Fruit fly (Drosophila melanogaster): ENCODE measurements around the gene tant.

Gene tant

dm6 chr3L:6074975-6075692 lies 20.2 kb downstream of the tant start, which contains the start of the genes CG13295 and CG6610 (continued):
- TF ChIP-seq Sry-β (GFP tag; optimal IDR thresholded peaks at IDR 0.05) = peak; percentile 97
- TF ChIP-seq pum (GFP tag; optimal IDR thresholded peaks at IDR 0.05) = peak; percentile 40
- 0 out of 2 replicates have a peak, but pooled peaks have one; percentile 23 for TF ChIP-seq amos (GFP tag; IDR thresholded peaks at IDR 0.05; ENCODE audit: partially characterized antibody)
- TF ChIP-seq Fer3 (tag; optimal IDR thresholded peaks at IDR 0.05) = peak; percentile 66
- TF ChIP-seq CG16815 (GFP tag; optimal IDR thresholded peaks at IDR 0.05) = peak; percentile 42
- peak; percentile 65 for TF ChIP-seq Xbp1 (GFP tag; optimal IDR thresholded peaks at IDR 0.05)
- peak; percentile 60 for TF ChIP-seq CG11085 (GFP tag; IDR thresholded peaks at IDR 0.05)
- no peak for TF ChIP-seq dan (GFP tag; IDR thresholded peaks at IDR 0.05)
- TF ChIP-seq CG3847 (GFP tag; IDR thresholded peaks at IDR 0.05) = peak; percentile 71
- peak; percentile 65 for TF ChIP-seq CG32532 (GFP tag; IDR thresholded peaks at IDR 0.05)
- no peak for TF ChIP-seq CG17568 (GFP tag; optimal IDR thresholded peaks at IDR 0.05)
- peak; percentile 72 for TF ChIP-seq Rfx (GFP tag; IDR thresholded peaks at IDR 0.05)
- peak; percentile 26 for TF ChIP-seq Hmr (GFP tag; optimal IDR thresholded peaks at IDR 0.05)
- TF ChIP-seq lab (GFP tag; optimal IDR thresholded peaks at IDR 0.05) = peak; percentile 61
- peak; percentile 20 for TF ChIP-seq CG4617 (GFP tag; optimal IDR thresholded peaks at IDR 0.05; ENCODE audit: borderline replicate concordance)
- peak; percentile 71 for TF ChIP-seq CG12391 (tag; optimal IDR thresholded peaks at IDR 0.05)
- TF ChIP-seq Antp (GFP tag; optimal IDR thresholded peaks at IDR 0.05) = peak; percentile 21
- TF ChIP-seq Camta (GFP tag; optimal IDR thresholded peaks at IDR 0.05) = peak; percentile 30
- TF ChIP-seq ab (GFP tag; optimal IDR thresholded peaks at IDR 0.05) = no peak
- TF ChIP-seq H15 (GFP tag; IDR thresholded peaks at IDR 0.05) = peak; percentile 20; the same call in 1 of the 3 replicates
- TF ChIP-seq CG7372 (GFP tag; IDR thresholded peaks at IDR 0.05) = peak; percentile 58; the same call in 1 of the 2 replicates
- peak; percentile 20 for TF ChIP-seq CG10654 (GFP tag; optimal IDR thresholded peaks at IDR 0.05)
- no peak for TF ChIP-seq hb (GFP tag; IDR thresholded peaks at IDR 0.05; ENCODE audit: partially characterized antibody)
- peak; percentile 38 for TF ChIP-seq CG6765 (GFP tag; optimal IDR thresholded peaks at IDR 0.05)
- TF ChIP-seq Pdp1 (GFP tag; optimal IDR thresholded peaks at IDR 0.05) = peak; percentile 55 to 88
- peak; percentile 40; the same call in 1 of the 2 replicates for TF ChIP-seq E2f2 (GFP tag; IDR thresholded peaks at IDR 0.05)
- TF ChIP-seq CG12236 (GFP tag; optimal IDR thresholded peaks at IDR 0.05) = no peak
- peak in 1 of 2 experiments; percentile 39 for TF ChIP-seq bsh (GFP tag; optimal IDR thresholded peaks at IDR 0.05)
- peak; percentile 60 for TF ChIP-seq Nf-YC (tag; optimal IDR thresholded peaks at IDR 0.05)
- TF ChIP-seq HHEX (GFP tag; optimal IDR thresholded peaks at IDR 0.05) = no peak
- TF ChIP-seq fd96Cb (tag; optimal IDR thresholded peaks at IDR 0.05) = peak; percentile 27
- TF ChIP-seq HmgZ (tag; optimal IDR thresholded peaks at IDR 0.05) = peak; percentile 75
- TF ChIP-seq CG4730 (GFP tag; IDR thresholded peaks at IDR 0.05) = 0 out of 2 replicates have a peak, but pooled peaks have one; percentile 28
- peak; percentile 48 for TF ChIP-seq ewg (GFP tag; optimal IDR thresholded peaks at IDR 0.05)
- peak in 1 of 2 experiments; percentile 25 for TF ChIP-seq crp (GFP tag; optimal IDR thresholded peaks at IDR 0.05)
- peak; percentile 29 for TF ChIP-seq CG1529 (GFP tag; optimal IDR thresholded peaks at IDR 0.05)
- TF ChIP-seq Neu2 (GFP tag; optimal IDR thresholded peaks at IDR 0.05; ENCODE audit: borderline replicate concordance) = no peak
- TF ChIP-seq CG30020 (tag; optimal IDR thresholded peaks at IDR 0.05) = peak; percentile 54
- peak; percentile 25 for TF ChIP-seq CG7786 (GFP tag; optimal IDR thresholded peaks at IDR 0.05)
- peak; percentile 59 for TF ChIP-seq pho (GFP tag; optimal IDR thresholded peaks at IDR 0.05)
- peak; percentile 83 for TF ChIP-seq CoRest (tag; optimal IDR thresholded peaks at IDR 0.05)
- peak; percentile 13 for TF ChIP-seq Lhr (GFP tag; optimal IDR thresholded peaks at IDR 0.05)
- TF ChIP-seq MBD-R2 (GFP tag; IDR thresholded peaks at IDR 0.05) = peak; percentile 68
- no peak for TF ChIP-seq Hey (tag; optimal IDR thresholded peaks at IDR 0.05)
- peak; percentile 61 for TF ChIP-seq CG4328 (GFP tag; optimal IDR thresholded peaks at IDR 0.05)
- peak; percentile 28; the same call in 1 of the 2 replicates for TF ChIP-seq esg (GFP tag; conservative IDR thresholded peaks at IDR 0.05)
- TF ChIP-seq Dbx (GFP tag; IDR thresholded peaks at IDR 0.05) = 0 out of 3 replicates have a peak, but pooled peaks have one; percentile 55
- no peak for TF ChIP-seq Optix (GFP tag; IDR thresholded peaks at IDR 0.05)

Data from whole organism, embryonic.